Worm (Caenorhabditis elegans) whole organism, late embryonic: ENCODE data around the gene mrpl-22.

ENCODE experiments used
- C38D4.7 ChIP-seq: fragments of 200-800 bp; sonication (Bioruptor generic); optimal IDR thresholded peaks from 2 replicates; lab custom pipeline; 2018; ENCODE audit warnings: mild to moderate bottlenecking, missing genetic modification characterization, moderate library complexity, missing compliant biosample characterization
- F13H6.1 ChIP-seq: sonication (generic microtip); optimal IDR thresholded peaks from 2 replicates; lab custom pipeline; 2016; ENCODE audit warnings: missing genetic modification characterization, missing compliant biosample characterization
- ama-1 ChIP-seq: fragments of 150-350 bp; optimal IDR thresholded peaks from 2 replicates; lab custom pipeline; 2014
- ceh-19 ChIP-seq: fragments of 200-800 bp; sonication (Bioruptor generic); optimal IDR thresholded peaks from 2 replicates; lab custom pipeline; 2018; ENCODE audit warnings: mild to moderate bottlenecking, missing genetic modification characterization, missing compliant biosample characterization
- gmeb-2 ChIP-seq: sonication (generic microtip); optimal IDR thresholded peaks from 2 replicates; lab custom pipeline; 2016; ENCODE audit warnings: missing genetic modification characterization, inconsistent platforms, missing compliant biosample characterization
- lin-11 ChIP-seq: fragments of 200-800 bp; sonication (Bioruptor generic); optimal IDR thresholded peaks from 2 replicates; lab custom pipeline; 2018; ENCODE audit warnings: mild to moderate bottlenecking, missing genetic modification characterization, missing compliant biosample characterization
- nfya-1 ChIP-seq: sonication (generic microtip); optimal IDR thresholded peaks from 2 replicates; lab custom pipeline; 2017; ENCODE audit warnings: missing genetic modification characterization, mild to moderate bottlenecking, missing compliant biosample characterization, antibody characterized with exemption, moderate library complexity
- pha-4 ChIP-seq: fragments of 150-350 bp; optimal IDR thresholded peaks from 2 replicates; lab custom pipeline; 2018; ENCODE audit warnings: missing biosample characterization, missing genetic modification reagents, missing genetic modification characterization
- tbx-2 ChIP-seq: sonication (generic microtip); optimal IDR thresholded peaks from 2 replicates; lab custom pipeline; 2016; ENCODE audit warnings: missing genetic modification characterization, missing compliant biosample characterization
- unc-55 ChIP-seq: sonication (generic microtip); optimal IDR thresholded peaks from 2 replicates; lab custom pipeline; 2017; ENCODE audit warnings: missing biosample characterization, missing genetic modification reagents, missing genetic modification characterization
- unc-86 ChIP-seq: sonication (generic microtip); optimal IDR thresholded peaks from 2 replicates; lab custom pipeline; 2016; ENCODE audit warnings: missing genetic modification characterization, missing compliant biosample characterization

- no peak for TF ChIP-seq unc-55 (GFP tag; lab: Kevin White, UChicago)
- TF ChIP-seq nfya-1 (tag; lab: Kevin White, UChicago): no peak
- TF ChIP-seq lin-11 (tag; lab: Kevin White, UChicago): no peak
- TF ChIP-seq C38D4.7 (GFP tag; lab: Kevin White, UChicago): no peak
- no peak for TF ChIP-seq tbx-2
- TF ChIP-seq unc-86 (tag; lab: Kevin White, UChicago): no peak
- TF ChIP-seq ceh-19 (GFP tag; lab: Kevin White, UChicago): no peak
- no peak for TF ChIP-seq pha-4
- no peak for TF ChIP-seq gmeb-2
- TF ChIP-seq ama-1: no peak
- no peak for TF ChIP-seq F13H6.1
These were observed 10.9 kb upstream of the mrpl-22 start for ce11 chrIII:10604325-10604724.
